Fruit fly (Drosophila melanogaster) Kc167 (cell line): ENCODE results near the gene pasi2.

Source experiments
- insv ChIP-seq: fragments of >200 bp; optimal IDR thresholded peaks from 3 replicates; lab custom pipeline; 2018; ENCODE audit warnings: missing external identifiers
- psq ChIP-seq: fragments of >200 bp; optimal IDR thresholded peaks from 2 replicates; lab custom pipeline; 2017; ENCODE audit warnings: missing external identifiers

DNA sequence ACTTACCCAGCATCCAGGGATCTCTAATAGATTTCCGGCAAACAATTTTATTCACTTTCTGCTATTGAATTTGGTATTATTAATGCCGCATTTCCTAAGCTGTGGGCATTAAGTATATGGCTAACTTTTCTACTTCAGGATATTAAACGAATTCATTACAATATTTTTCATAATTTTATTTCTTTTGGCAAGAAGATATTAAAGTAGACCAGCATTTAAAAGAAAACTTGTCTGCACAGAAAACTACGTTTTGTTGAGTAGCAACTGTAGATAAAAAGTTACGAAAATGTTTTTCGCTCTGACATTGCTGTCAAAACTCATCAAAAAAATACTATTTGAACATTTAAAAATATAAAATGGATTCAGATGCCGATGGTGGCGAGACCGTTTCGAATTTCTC, 13.5 kb upstream of the pasi2 start, which contains the start of gene HP1e:
- TF ChIP-seq insv (lab: Kevin White, UChicago) (no peak), psq (lab: Kevin White, UChicago) (no peak)
